Fruit fly (Drosophila melanogaster) whole organism, embryonic: Measurements from ENCODE around the gene RpL23A.

Experiments
- Asciz ChIP-seq: fragments of 200-800 bp; sonication (Bioruptor generic); optimal IDR thresholded peaks from 2 replicates; lab custom pipeline; 2017; ENCODE audit warnings: missing biosample characterization, mild to moderate bottlenecking, missing genetic modification characterization, missing genetic modification reagents
- Bgb ChIP-seq: fragments of 200-800 bp; sonication (Bioruptor generic); IDR thresholded peaks from 2 replicates; pipeline ENCODE4 v1.3.6; 2022; ENCODE audit warnings: missing biosample characterization, missing genetic modification characterization; ENCODE audit not compliant: partially characterized antibody
- CG10209 ChIP-seq: fragments of 200-800 bp; sonication (Bioruptor generic); optimal IDR thresholded peaks from 3 replicates; lab custom pipeline; 2017; ENCODE audit warnings: missing biosample characterization, mild to moderate bottlenecking, missing genetic modification characterization, missing genetic modification reagents
- CG10274 ChIP-seq: fragments of 200-800 bp; sonication (Bioruptor generic); optimal IDR thresholded peaks from 3 replicates; lab custom pipeline; 2017; ENCODE audit warnings: missing biosample characterization, mild to moderate bottlenecking, missing genetic modification characterization
- CG10565 ChIP-seq: fragments of 200-800 bp; sonication (Bioruptor generic); optimal IDR thresholded peaks from 3 replicates; lab custom pipeline; 2016; ENCODE audit warnings: missing biosample characterization, mild to moderate bottlenecking, missing genetic modification characterization
- CG11093 ChIP-seq: fragments of 200-800 bp; sonication (Bioruptor generic); IDR thresholded peaks from 3 replicates; pipeline ENCODE4 v1.3.6; 2022; ENCODE audit warnings: missing biosample characterization, missing genetic modification characterization
- CG11247 ChIP-seq: fragments of 200-800 bp; sonication (Bioruptor generic); IDR thresholded peaks from 2 replicates; pipeline ENCODE4 v1.3.6; 2022; ENCODE audit warnings: missing biosample characterization, missing genetic modification characterization
- CG12155 ChIP-seq: fragments of 200-800 bp; sonication (Bioruptor generic); optimal IDR thresholded peaks from 3 replicates; lab custom pipeline; 2016; ENCODE audit warnings: missing biosample characterization, missing genetic modification characterization
- CG12219 ChIP-seq: fragments of 200-800 bp; sonication (Bioruptor generic); optimal IDR thresholded peaks from 3 replicates; lab custom pipeline; 2018; ENCODE audit warnings: missing biosample characterization, mild to moderate bottlenecking, missing genetic modification characterization
- CG12299 ChIP-seq: fragments of 200-800 bp; sonication (Bioruptor generic); optimal IDR thresholded peaks from 2 replicates; lab custom pipeline; 2018; ENCODE audit warnings: missing biosample characterization, mild to moderate bottlenecking, missing genetic modification characterization
- CG13894 ChIP-seq: fragments of 200-800 bp; sonication (Bioruptor generic); optimal IDR thresholded peaks from 3 replicates; lab custom pipeline; 2018; ENCODE audit warnings: missing biosample characterization, mild to moderate bottlenecking, missing genetic modification characterization, moderate library complexity
- CG17361 ChIP-seq: fragments of 200-800 bp; sonication (Bioruptor generic); IDR thresholded peaks from 3 replicates; pipeline ENCODE4 v1.3.6; 2022; ENCODE audit warnings: missing biosample characterization, missing genetic modification characterization
- CG18011 ChIP-seq: fragments of 200-800 bp; sonication (Bioruptor generic); optimal IDR thresholded peaks from 2 replicates; lab custom pipeline; 2017; ENCODE audit warnings: missing biosample characterization, missing genetic modification characterization, mild to moderate bottlenecking, moderate library complexity, missing genotype
- CG18262 ChIP-seq: fragments of 200-800 bp; optimal IDR thresholded peaks from 3 replicates; lab custom pipeline; 2019; ENCODE audit warnings: missing biosample characterization, mild to moderate bottlenecking, missing genetic modification characterization, moderate library complexity
- CG2199 ChIP-seq: fragments of 200-800 bp; sonication (Bioruptor generic); IDR thresholded peaks from 3 replicates; pipeline ENCODE4 v1.3.6; 2022; ENCODE audit warnings: missing biosample characterization, missing genetic modification characterization
- CG30020 ChIP-seq: fragments of 200-800 bp; optimal IDR thresholded peaks from 2 replicates; lab custom pipeline; 2019; ENCODE audit warnings: missing biosample characterization, mild to moderate bottlenecking, missing genetic modification characterization, moderate library complexity
- CG4854 ChIP-seq: fragments of 200-800 bp; sonication (Bioruptor generic); optimal IDR thresholded peaks from 2 replicates; lab custom pipeline; 2016; ENCODE audit warnings: missing biosample characterization, missing genetic modification characterization, inconsistent platforms
- CG6175 ChIP-seq: fragments of 200-800 bp; sonication (Bioruptor generic); IDR thresholded peaks from 3 replicates; pipeline ENCODE4 v1.3.6; 2022; ENCODE audit warnings: missing biosample characterization, missing genetic modification characterization
- CG6654 ChIP-seq: fragments of 200-800 bp; sonication (Bioruptor generic); optimal IDR thresholded peaks from 2 replicates; lab custom pipeline; 2017; ENCODE audit warnings: missing biosample characterization, mild to moderate bottlenecking, missing genetic modification characterization
- CG6683 ChIP-seq: fragments of 200-800 bp; sonication (Bioruptor generic); optimal IDR thresholded peaks from 2 replicates; lab custom pipeline; 2017; ENCODE audit warnings: missing biosample characterization, mild to moderate bottlenecking, missing genetic modification characterization, missing genetic modification reagents
- CkIIα-i1 ChIP-seq: fragments of 200-800 bp; sonication (Bioruptor generic); IDR thresholded peaks from 2 replicates; pipeline ENCODE4 v1.3.6; 2022; ENCODE audit warnings: missing biosample characterization, missing genetic modification characterization
- E2f2 ChIP-seq: fragments of 200-800 bp; sonication (Bioruptor generic); IDR thresholded peaks from 2 replicates; pipeline ENCODE4 v1.3.6; 2022; ENCODE audit warnings: missing biosample characterization, missing genetic modification characterization
- Ets97D ChIP-seq: fragments of 200-800 bp; sonication (Bioruptor generic); optimal IDR thresholded peaks from 3 replicates; lab custom pipeline; 2016; ENCODE audit warnings: missing biosample characterization, missing genetic modification characterization
- Gsc ChIP-seq: fragments of 200-800 bp; sonication (Bioruptor generic); IDR thresholded peaks from 2 replicates; pipeline ENCODE4 v1.3.6; 2022; ENCODE audit warnings: missing biosample characterization, missing genetic modification characterization
- Lim3 ChIP-seq: fragments of 200-800 bp; sonication (Bioruptor generic); IDR thresholded peaks from 2 replicates; pipeline ENCODE4 v1.3.6; 2022; ENCODE audit warnings: missing biosample characterization, missing genetic modification characterization
- Meics ChIP-seq: fragments of 200-800 bp; sonication (Bioruptor generic); optimal IDR thresholded peaks from 2 replicates; lab custom pipeline; 2017; ENCODE audit warnings: missing biosample characterization, mild to moderate bottlenecking, missing genetic modification characterization
- Oaz ChIP-seq: fragments of 200-800 bp; sonication (Bioruptor generic); IDR thresholded peaks from 2 replicates; pipeline ENCODE4 v1.3.6; 2022; ENCODE audit warnings: missing biosample characterization, missing genetic modification characterization
- Taf1 ChIP-seq: fragments of 200-800 bp; sonication (Bioruptor generic); IDR thresholded peaks from 2 replicates; pipeline ENCODE4 v1.3.6; 2022; ENCODE audit warnings: missing biosample characterization, missing genetic modification characterization
- Usf ChIP-seq: fragments of 200-800 bp; sonication (Bioruptor generic); optimal IDR thresholded peaks from 2 replicates; lab custom pipeline; 2017; ENCODE audit warnings: missing genotype, missing biosample characterization, missing genetic modification characterization
- abd-A ChIP-seq: fragments of 200-800 bp; sonication (Bioruptor generic); optimal IDR thresholded peaks from 3 replicates; lab custom pipeline; 2019; ENCODE audit warnings: missing biosample characterization, mild to moderate bottlenecking, missing genetic modification characterization, moderate library complexity
- aop ChIP-seq: fragments of 200-800 bp; sonication (Bioruptor generic); IDR thresholded peaks from 2 replicates; pipeline ENCODE4 v1.3.6; 2022; ENCODE audit warnings: missing biosample characterization, missing genetic modification characterization
- ara ChIP-seq: fragments of 200-800 bp; sonication (Bioruptor generic); IDR thresholded peaks from 2 replicates; pipeline ENCODE4 v1.3.6; 2022; ENCODE audit warnings: missing biosample characterization, missing genetic modification characterization
- bcd ChIP-seq: fragments of 200-800 bp; sonication (Bioruptor generic); optimal IDR thresholded peaks from 2 replicates; lab custom pipeline; 2017; ENCODE audit warnings: missing biosample characterization, mild to moderate bottlenecking, missing genetic modification characterization
- chif ChIP-seq, 2 experiments: fragments of 200-800 bp; sonication (Bioruptor generic); optimal IDR thresholded peaks; 3 replicates each; lab custom pipeline; 2016; ENCODE audit warnings: missing biosample characterization in 2 of 2, missing genetic modification characterization in 2 of 2
- gcm ChIP-seq: fragments of 200-800 bp; sonication (Bioruptor generic); optimal IDR thresholded peaks from 2 replicates; lab custom pipeline; 2019; ENCODE audit warnings: missing biosample characterization, mild to moderate bottlenecking, missing genetic modification characterization, moderate library complexity
- her ChIP-seq: fragments of 200-800 bp; sonication (Bioruptor generic); optimal IDR thresholded peaks from 2 replicates; lab custom pipeline; 2016; ENCODE audit warnings: missing biosample characterization, missing genetic modification characterization
- kay ChIP-seq: fragments of 200-800 bp; sonication (Bioruptor generic); optimal IDR thresholded peaks from 2 replicates; lab custom pipeline; 2016; ENCODE audit warnings: missing biosample characterization, missing genetic modification characterization
- ken ChIP-seq: fragments of 200-800 bp; sonication (Bioruptor generic); IDR thresholded peaks from 3 replicates; pipeline ENCODE4 v1.3.6; 2022; ENCODE audit warnings: missing biosample characterization, missing genetic modification characterization
- klu ChIP-seq: fragments of 200-800 bp; sonication (Bioruptor generic); IDR thresholded peaks from 2 replicates; pipeline ENCODE4 v1.3.6; 2022; ENCODE audit warnings: missing biosample characterization, missing genetic modification characterization
- lola ChIP-seq, 3 experiments: fragments of >200 bp in 2 of 3; fragments of 200-800 bp in 1 of 3; sonication (Bioruptor generic) in 1 of 3; optimal IDR thresholded peaks; 2 replicates each; lab custom pipeline; 2017 to 2019; ENCODE audit warnings: missing biosample characterization in 3 of 3, missing genetic modification characterization in 3 of 3, mild to moderate bottlenecking in 1 of 3, moderate library complexity in 1 of 3
- maf-S ChIP-seq: fragments of 200-800 bp; sonication (Bioruptor generic); optimal IDR thresholded peaks from 2 replicates; lab custom pipeline; 2016; ENCODE audit warnings: missing biosample characterization, missing genetic modification characterization
- org-1 ChIP-seq: fragments of 200-800 bp; sonication (Bioruptor generic); optimal IDR thresholded peaks from 2 replicates; lab custom pipeline; 2017; ENCODE audit warnings: missing biosample characterization, missing genetic modification characterization
- pho ChIP-seq: fragments of 200-800 bp; sonication (Bioruptor generic); optimal IDR thresholded peaks from 2 replicates; lab custom pipeline; 2016; ENCODE audit warnings: missing biosample characterization, missing genetic modification characterization
- prd ChIP-seq, 3 experiments: fragments of >200 bp in 2 of 3; fragments of 200-800 bp in 1 of 3; sonication (Bioruptor generic) in 1 of 3; optimal IDR thresholded peaks in 2 of 3; IDR thresholded peaks in 1 of 3; 2 replicates in 2 of 3; 3 replicates in 1 of 3; pipeline versions ENCODE4 v1.3.6 to Lab custom; 2017 to 2022; ENCODE audit warnings: missing biosample characterization in 1 of 3, missing genetic modification characterization in 1 of 3
- pros ChIP-seq: fragments of 200-800 bp; sonication (Bioruptor generic); optimal IDR thresholded peaks from 3 replicates; lab custom pipeline; 2019; ENCODE audit warnings: missing biosample characterization, mild to moderate bottlenecking, missing genetic modification characterization, moderate library complexity
- pum ChIP-seq: fragments of 200-800 bp; sonication (Bioruptor generic); optimal IDR thresholded peaks from 2 replicates; lab custom pipeline; 2016; ENCODE audit warnings: missing biosample characterization, missing genetic modification characterization
- sug ChIP-seq: fragments of 200-800 bp; optimal IDR thresholded peaks from 2 replicates; lab custom pipeline; 2019; ENCODE audit warnings: missing biosample characterization, mild to moderate bottlenecking, missing genetic modification characterization, moderate library complexity
- tin ChIP-seq: fragments of 200-800 bp; sonication (Bioruptor generic); optimal IDR thresholded peaks from 3 replicates; lab custom pipeline; 2016; ENCODE audit warnings: missing biosample characterization, missing genetic modification characterization
- tna ChIP-seq: fragments of 200-800 bp; sonication (Bioruptor generic); IDR thresholded peaks from 2 replicates; pipeline ENCODE4 v1.3.6; 2022; ENCODE audit warnings: missing biosample characterization, missing genetic modification characterization; ENCODE audit not compliant: partially characterized antibody

RpL23A gene

DNA sequence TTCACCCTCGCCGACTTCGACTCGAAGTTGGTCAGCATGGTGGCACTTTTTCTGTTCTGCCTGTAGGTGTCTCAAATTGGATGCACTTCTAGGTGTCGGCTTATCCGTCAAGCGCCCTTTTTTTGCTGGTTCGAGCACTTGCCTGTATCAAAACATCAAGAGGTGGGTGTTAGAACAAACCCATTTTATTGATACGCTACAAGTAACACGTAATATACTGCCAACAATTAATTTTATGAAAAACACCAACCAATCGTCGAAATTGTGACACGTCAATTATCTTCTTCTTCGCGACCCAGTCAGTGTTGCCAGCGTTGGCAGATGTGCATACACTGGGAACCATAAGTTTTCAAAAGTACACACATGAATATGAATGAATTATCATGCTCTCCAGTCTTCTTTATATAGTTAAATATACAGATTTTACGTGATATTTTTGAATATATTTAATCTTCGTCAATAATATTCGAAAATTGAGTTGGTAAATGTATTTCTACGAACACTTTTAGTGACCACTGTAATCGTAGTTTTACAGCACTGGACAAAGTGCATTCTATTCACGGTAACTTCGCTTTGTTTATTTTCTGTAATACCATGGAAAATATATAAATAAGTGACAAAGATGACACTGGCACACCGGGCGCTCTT is 23.4 kb downstream of the RpL23A start, which contains the start of the genes alphaCOP and CG13919 (continued):
- no peak for TF ChIP-seq Bgb (GFP tag; lab: Robert Waterston, UW)
- peak; percentile 92 for TF ChIP-seq CG12299 (tag; lab: Kevin White, UChicago)
- peak; percentile 96 for TF ChIP-seq bcd (GFP tag; lab: Kevin White, UChicago)
- TF ChIP-seq CG12219 (GFP tag; lab: Kevin White, UChicago): peak; percentile 91
- peak; percentile 69 for TF ChIP-seq CG6654 (GFP tag; lab: Kevin White, UChicago)
- TF ChIP-seq sug: peak; percentile 94
- TF ChIP-seq CG10274 (GFP tag; lab: Kevin White, UChicago): peak; percentile 61
- TF ChIP-seq gcm (GFP tag; lab: Kevin White, UChicago): peak; percentile 96
- peak; percentile 69 for TF ChIP-seq her
- TF ChIP-seq E2f2: peak; percentile 86
- peak; percentile 78 for TF ChIP-seq CkIIα-i1 (GFP tag; lab: Robert Waterston, UW)
- peak; percentile 92 for TF ChIP-seq Taf1
- TF ChIP-seq CG11247: peak; percentile 94
- peak; percentile 96 for TF ChIP-seq CG10209 (GFP tag; lab: Kevin White, UChicago)
- peak; percentile 87 for TF ChIP-seq Gsc (GFP tag; lab: Robert Waterston, UW)
- TF ChIP-seq CG11093 (GFP tag; lab: Robert Waterston, UW): peak; percentile 97
- peak; percentile 86 for TF ChIP-seq CG18011 (GFP tag; lab: Kevin White, UChicago)
- peak; percentile 91 for TF ChIP-seq pum (GFP tag; lab: Kevin White, UChicago)
- TF ChIP-seq ken (GFP tag; lab: Robert Waterston, UW): peak; percentile 98
- peak; percentile 93 for TF ChIP-seq pho (GFP tag; lab: Kevin White, UChicago)
- peak; percentile 83 for TF ChIP-seq CG6175 (GFP tag; lab: Robert Waterston, UW)
- peak; percentile 96 for TF ChIP-seq ara (GFP tag; lab: Robert Waterston, UW)
- peak; percentile 94 for TF ChIP-seq Meics (GFP tag; lab: Kevin White, UChicago)
- peak; percentile 89 for TF ChIP-seq klu (GFP tag; lab: Robert Waterston, UW)
- no peak for TF ChIP-seq Asciz (GFP tag; lab: Kevin White, UChicago)
- peak; percentile 91 for TF ChIP-seq kay (GFP tag; lab: Kevin White, UChicago)
- peak; percentile 91 for TF ChIP-seq maf-S (GFP tag; lab: Kevin White, UChicago)
- peak; percentile 69; the same call in 1 of the 3 replicates for TF ChIP-seq CG2199 (GFP tag; lab: Robert Waterston, UW)
- no peak for TF ChIP-seq abd-A (tag; lab: Kevin White, UChicago)
- peak; percentile 89 for TF ChIP-seq Usf (GFP tag; lab: Kevin White, UChicago)
- peak; percentile 27 for TF ChIP-seq pros (GFP tag; lab: Kevin White, UChicago)
- TF ChIP-seq CG6683 (GFP tag; lab: Kevin White, UChicago): peak; percentile 82
- TF ChIP-seq CG18262 (tag; lab: Kevin White, UChicago): peak; percentile 95
- no peak for TF ChIP-seq prd (optimal IDR thresholded peaks at IDR 0.05; lab: Kevin White, UChicago)
- TF ChIP-seq prd (GFP tag; IDR thresholded peaks at IDR 0.05; lab: Robert Waterston, UW): peak; percentile 98
- peak; percentile 91 to 96 for TF ChIP-seq chif (GFP tag; optimal IDR thresholded peaks at IDR 0.05; lab: Kevin White, UChicago)
- peak; percentile 80 for TF ChIP-seq aop (GFP tag; lab: Robert Waterston, UW)
- TF ChIP-seq Lim3: peak; percentile 92
- no peak for TF ChIP-seq tna (GFP tag; lab: Robert Waterston, UW)
- TF ChIP-seq CG17361 (GFP tag; lab: Robert Waterston, UW): peak; percentile 98
- TF ChIP-seq CG13894 (tag; lab: Kevin White, UChicago): peak; percentile 91
- TF ChIP-seq lola (GFP tag; optimal IDR thresholded peaks at IDR 0.05; lab: Kevin White, UChicago): peak in 1 of 3 experiments; percentile 95
- TF ChIP-seq tin: peak; percentile 93
- peak; percentile 96 for TF ChIP-seq CG12155 (GFP tag; lab: Kevin White, UChicago)
- peak; percentile 62 for TF ChIP-seq CG10565 (GFP tag; lab: Kevin White, UChicago)
- TF ChIP-seq CG4854 (GFP tag; lab: Kevin White, UChicago): peak; percentile 94
- TF ChIP-seq Oaz (GFP tag; lab: Robert Waterston, UW): peak; percentile 98
- TF ChIP-seq Ets97D: peak; percentile 90
- peak; percentile 91 for TF ChIP-seq org-1 (GFP tag; lab: Kevin White, UChicago)
- TF ChIP-seq CG30020: peak; percentile 86
